Fruit fly (Drosophila melanogaster) whole organism, embryonic: ENCODE measurements around the gene Bug22.

Source experiments
- CG10147 ChIP-seq: fragments of 200-800 bp; sonication (Bioruptor generic); optimal IDR thresholded peaks from 2 replicates; lab custom pipeline; 2019; ENCODE audit warnings: missing biosample characterization, mild to moderate bottlenecking, missing genetic modification characterization, moderate library complexity
- CG12155 ChIP-seq: fragments of 200-800 bp; sonication (Bioruptor generic); optimal IDR thresholded peaks from 3 replicates; lab custom pipeline; 2016; ENCODE audit warnings: missing biosample characterization, missing genetic modification characterization
- CG17186 ChIP-seq: fragments of 200-800 bp; sonication (Bioruptor generic); optimal IDR thresholded peaks from 3 replicates; lab custom pipeline; 2017; ENCODE audit warnings: missing biosample characterization, missing genetic modification reagents, missing genetic modification characterization
- CG1832 ChIP-seq: fragments of 200-800 bp; sonication (Bioruptor generic); optimal IDR thresholded peaks from 2 replicates; lab custom pipeline; 2017; ENCODE audit warnings: missing biosample characterization, mild to moderate bottlenecking, missing genetic modification characterization, inconsistent platforms
- CG18476 ChIP-seq: fragments of 200-800 bp; sonication (Bioruptor generic); optimal IDR thresholded peaks from 2 replicates; lab custom pipeline; 2016; ENCODE audit warnings: missing biosample characterization, mild to moderate bottlenecking, missing genetic modification characterization
- CG2712 ChIP-seq: fragments of 200-800 bp; optimal IDR thresholded peaks from 3 replicates; lab custom pipeline; 2019; ENCODE audit warnings: missing biosample characterization, mild to moderate bottlenecking, missing genetic modification characterization, moderate library complexity
- CG31224 ChIP-seq: fragments of 200-800 bp; sonication (Bioruptor generic); IDR thresholded peaks from 2 replicates; pipeline ENCODE4 v1.3.6; 2022; ENCODE audit warnings: missing biosample characterization, missing genetic modification characterization
- CG3281 ChIP-seq: fragments of 200-800 bp; sonication (Bioruptor generic); optimal IDR thresholded peaks from 3 replicates; lab custom pipeline; 2017; ENCODE audit warnings: missing biosample characterization, mild to moderate bottlenecking, missing genetic modification characterization
- CG33213 ChIP-seq: fragments of 200-800 bp; sonication (Bioruptor generic); optimal IDR thresholded peaks from 3 replicates; lab custom pipeline; 2016; ENCODE audit warnings: missing biosample characterization, missing genetic modification characterization
- CG7271 ChIP-seq: fragments of 200-800 bp; sonication (Bioruptor generic); optimal IDR thresholded peaks from 2 replicates; lab custom pipeline; 2018; ENCODE audit warnings: missing biosample characterization, mild to moderate bottlenecking, missing genetic modification characterization, moderate library complexity
- CG7372 ChIP-seq: fragments of 200-800 bp; sonication (Bioruptor generic); IDR thresholded peaks from 2 replicates; pipeline ENCODE4 v1.3.6; 2022; ENCODE audit warnings: missing biosample characterization, missing genetic modification characterization
- CG8089 ChIP-seq: fragments of 200-800 bp; sonication (Bioruptor generic); optimal IDR thresholded peaks from 3 replicates; lab custom pipeline; 2016; ENCODE audit warnings: missing biosample characterization, missing genetic modification characterization
- CG8944 ChIP-seq: fragments of 200-800 bp; sonication (Bioruptor generic); optimal IDR thresholded peaks from 3 replicates; lab custom pipeline; 2016; ENCODE audit warnings: missing biosample characterization, missing genetic modification characterization
- D19A ChIP-seq: fragments of 200-800 bp; optimal IDR thresholded peaks from 3 replicates; lab custom pipeline; 2019; ENCODE audit warnings: missing biosample characterization, mild to moderate bottlenecking, missing genetic modification characterization, moderate library complexity
- Dek ChIP-seq: fragments of 200-800 bp; sonication (Bioruptor generic); optimal IDR thresholded peaks from 3 replicates; lab custom pipeline; 2019; ENCODE audit warnings: missing biosample characterization, mild to moderate bottlenecking, missing genetic modification characterization, moderate library complexity
- Dip3 ChIP-seq: fragments of 200-800 bp; sonication (Bioruptor generic); optimal IDR thresholded peaks from 3 replicates; lab custom pipeline; 2016; ENCODE audit warnings: missing biosample characterization, missing genetic modification characterization
- HmgZ ChIP-seq: fragments of 200-800 bp; sonication (Bioruptor generic); optimal IDR thresholded peaks from 2 replicates; lab custom pipeline; 2018; ENCODE audit warnings: missing biosample characterization, mild to moderate bottlenecking, missing genetic modification characterization
- Hr3 ChIP-seq: fragments of 200-800 bp; sonication (Bioruptor generic); optimal IDR thresholded peaks from 3 replicates; lab custom pipeline; 2016; ENCODE audit warnings: missing biosample characterization, missing genetic modification characterization
- Lhr ChIP-seq: fragments of 200-800 bp; sonication (Bioruptor generic); optimal IDR thresholded peaks from 3 replicates; lab custom pipeline; 2017; ENCODE audit warnings: mild to moderate bottlenecking, missing biosample characterization, missing genetic modification reagents, missing genetic modification characterization
- Mad ChIP-seq: fragments of 200-800 bp; sonication (Bioruptor generic); optimal IDR thresholded peaks from 2 replicates; lab custom pipeline; 2016; ENCODE audit warnings: missing biosample characterization, missing genetic modification characterization
- Meics ChIP-seq: fragments of 200-800 bp; sonication (Bioruptor generic); optimal IDR thresholded peaks from 2 replicates; lab custom pipeline; 2017; ENCODE audit warnings: missing biosample characterization, mild to moderate bottlenecking, missing genetic modification characterization
- NK7.1 ChIP-seq: fragments of 200-800 bp; sonication (Bioruptor generic); optimal IDR thresholded peaks from 3 replicates; lab custom pipeline; 2016; ENCODE audit warnings: missing biosample characterization, missing genetic modification characterization
- Nf-YB ChIP-seq: fragments of 200-800 bp; sonication (Bioruptor generic); optimal IDR thresholded peaks from 3 replicates; lab custom pipeline; 2019; ENCODE audit warnings: missing biosample characterization, mild to moderate bottlenecking, missing genetic modification characterization, moderate library complexity
- Rfx ChIP-seq: fragments of 200-800 bp; sonication (Bioruptor generic); IDR thresholded peaks from 2 replicates; pipeline ENCODE4 v1.3.6; 2022; ENCODE audit warnings: missing biosample characterization, missing genetic modification characterization
- Six4 ChIP-seq: fragments of 200-800 bp; sonication (Bioruptor generic); optimal IDR thresholded peaks from 2 replicates; lab custom pipeline; 2016; ENCODE audit warnings: missing biosample characterization, missing genetic modification characterization
- ap ChIP-seq: fragments of 200-800 bp; sonication (Bioruptor generic); IDR thresholded peaks from 2 replicates; pipeline ENCODE4 v1.3.6; 2022; ENCODE audit warnings: missing biosample characterization, missing genetic modification characterization
- az2 ChIP-seq: fragments of 200-800 bp; sonication (Bioruptor generic); optimal IDR thresholded peaks from 3 replicates; lab custom pipeline; 2016; ENCODE audit warnings: missing biosample characterization, missing genetic modification characterization
- bbx ChIP-seq: fragments of 200-800 bp; sonication (Bioruptor generic); IDR thresholded peaks from 2 replicates; pipeline ENCODE4 v1.3.6; 2022; ENCODE audit warnings: missing biosample characterization, missing genetic modification characterization; ENCODE audit not compliant: partially characterized antibody
- bcd ChIP-seq: fragments of 200-800 bp; sonication (Bioruptor generic); optimal IDR thresholded peaks from 2 replicates; lab custom pipeline; 2017; ENCODE audit warnings: missing biosample characterization, mild to moderate bottlenecking, missing genetic modification characterization
- bowl ChIP-seq: fragments of 200-800 bp; sonication (Bioruptor generic); IDR thresholded peaks from 2 replicates; pipeline ENCODE4 v1.3.6; 2022; ENCODE audit warnings: missing biosample characterization, missing genetic modification characterization
- cg ChIP-seq: fragments of 200-800 bp; sonication (Bioruptor generic); optimal IDR thresholded peaks from 3 replicates; lab custom pipeline; 2019; ENCODE audit warnings: missing biosample characterization, mild to moderate bottlenecking, missing genetic modification characterization, moderate library complexity
- ci ChIP-seq: fragments of 200-800 bp; sonication (Bioruptor generic); IDR thresholded peaks from 3 replicates; pipeline ENCODE4 v1.3.6; 2022; ENCODE audit warnings: missing biosample characterization, missing genetic modification characterization
- cwo ChIP-seq: fragments of 200-800 bp; sonication (Bioruptor generic); optimal IDR thresholded peaks from 3 replicates; lab custom pipeline; 2017; ENCODE audit warnings: missing biosample characterization, missing genetic modification characterization, mild to moderate bottlenecking, moderate library complexity, missing genetic modification reagents
- esg ChIP-seq: fragments of 200-800 bp; sonication (Bioruptor generic); conservative IDR thresholded peaks from 2 replicates; pipeline ENCODE4 v1.3.6; 2022; ENCODE audit warnings: missing biosample characterization, missing genetic modification characterization
- exex ChIP-seq: fragments of 200-800 bp; sonication (Bioruptor generic); optimal IDR thresholded peaks from 4 replicates; lab custom pipeline; 2018; ENCODE audit warnings: missing biosample characterization, mild to moderate bottlenecking, missing genetic modification characterization, moderate library complexity
- fd96Cb ChIP-seq: fragments of 200-800 bp; sonication (Bioruptor generic); optimal IDR thresholded peaks from 2 replicates; lab custom pipeline; 2018; ENCODE audit warnings: missing biosample characterization, mild to moderate bottlenecking, missing genetic modification characterization, moderate library complexity
- fu2 ChIP-seq: fragments of 200-800 bp; sonication (Bioruptor generic); optimal IDR thresholded peaks from 2 replicates; lab custom pipeline; 2016; ENCODE audit warnings: missing biosample characterization, missing genetic modification characterization
- grn ChIP-seq: fragments of 200-800 bp; sonication (Bioruptor generic); optimal IDR thresholded peaks from 3 replicates; lab custom pipeline; 2017; ENCODE audit warnings: missing biosample characterization, missing genetic modification characterization
- hth ChIP-seq: fragments of >200 bp; optimal IDR thresholded peaks from 2 replicates; lab custom pipeline; 2017; ENCODE audit warnings: inconsistent platforms
- insv ChIP-seq, 2 experiments: fragments of 200-800 bp; sonication (Bioruptor generic); optimal IDR thresholded peaks; 3 replicates each; lab custom pipeline; 2016 to 2018; ENCODE audit warnings: missing biosample characterization in 2 of 2, missing genetic modification characterization in 2 of 2
- inv ChIP-seq: fragments of 200-800 bp; sonication (Bioruptor generic); IDR thresholded peaks from 2 replicates; pipeline ENCODE4 v1.3.6; 2022; ENCODE audit warnings: missing biosample characterization, missing genetic modification characterization; ENCODE audit not compliant: partially characterized antibody
- mam ChIP-seq: fragments of 200-800 bp; sonication (Bioruptor generic); optimal IDR thresholded peaks from 3 replicates; lab custom pipeline; 2016; ENCODE audit warnings: missing biosample characterization, missing genetic modification characterization
- mirr ChIP-seq: fragments of 200-800 bp; sonication (Bioruptor generic); optimal IDR thresholded peaks from 3 replicates; lab custom pipeline; 2018; ENCODE audit warnings: missing biosample characterization, mild to moderate bottlenecking, missing genetic modification characterization
- nau ChIP-seq: fragments of 200-800 bp; sonication (Bioruptor generic); optimal IDR thresholded peaks from 3 replicates; lab custom pipeline; 2017; ENCODE audit warnings: missing biosample characterization, mild to moderate bottlenecking, missing genetic modification characterization, missing genetic modification reagents
- sima ChIP-seq: fragments of 200-800 bp; sonication (Bioruptor generic); optimal IDR thresholded peaks from 2 replicates; lab custom pipeline; 2016; ENCODE audit warnings: missing biosample characterization, missing genetic modification characterization
- sug ChIP-seq: fragments of 200-800 bp; optimal IDR thresholded peaks from 2 replicates; lab custom pipeline; 2019; ENCODE audit warnings: missing biosample characterization, mild to moderate bottlenecking, missing genetic modification characterization, moderate library complexity
- tin ChIP-seq: fragments of 200-800 bp; sonication (Bioruptor generic); optimal IDR thresholded peaks from 3 replicates; lab custom pipeline; 2016; ENCODE audit warnings: missing biosample characterization, missing genetic modification characterization
- tna ChIP-seq: fragments of 200-800 bp; sonication (Bioruptor generic); IDR thresholded peaks from 2 replicates; pipeline ENCODE4 v1.3.6; 2022; ENCODE audit warnings: missing biosample characterization, missing genetic modification characterization; ENCODE audit not compliant: partially characterized antibody
- vfl ChIP-seq: fragments of 200-800 bp; sonication (Bioruptor generic); optimal IDR thresholded peaks from 2 replicates; lab custom pipeline; 2016; ENCODE audit warnings: missing biosample characterization, missing genetic modification characterization

The Bug22 gene

DNA sequence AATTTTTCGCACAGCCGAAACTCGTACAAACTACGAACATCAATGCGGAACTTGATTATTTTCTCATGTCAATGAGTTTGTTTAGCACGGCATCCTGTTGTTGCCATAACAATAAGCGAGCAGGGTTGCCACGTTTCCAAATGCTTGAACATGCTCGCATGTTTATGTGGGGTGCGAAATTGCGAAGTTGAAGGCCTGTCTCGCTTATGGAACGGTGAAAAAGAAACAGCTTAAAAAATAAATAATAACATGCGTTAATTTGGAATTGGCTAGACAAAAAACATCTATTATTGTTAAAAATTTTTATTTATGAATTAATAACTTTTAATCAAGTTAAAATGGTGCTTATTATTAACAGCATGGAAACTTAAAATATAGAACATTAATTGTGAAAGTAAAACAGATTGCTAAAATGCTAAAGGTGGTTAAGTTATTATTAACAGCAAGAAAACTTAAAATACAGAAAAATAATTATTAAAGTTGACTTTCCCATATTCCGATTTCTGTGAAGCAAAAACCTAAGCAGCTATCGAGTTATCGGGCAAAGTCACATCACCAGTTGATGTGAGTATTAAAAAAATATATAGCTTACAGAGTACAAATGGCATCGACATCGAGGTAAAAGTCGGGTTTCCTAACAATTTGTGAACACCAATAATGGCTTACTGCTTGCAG, at the start of gene Bug22, which contains the start of gene TfIIB (continued):
- TF ChIP-seq CG7271 (tag; lab: Kevin White, UChicago) (peak; percentile 6), Mad (GFP tag; lab: Kevin White, UChicago) (peak; percentile 71), bcd (GFP tag; lab: Kevin White, UChicago) (no peak), mam (peak; percentile 77), ci (GFP tag; lab: Robert Waterston, UW) (peak; percentile 88), NK7.1 (GFP tag; lab: Kevin White, UChicago) (no peak), HmgZ (peak; percentile 54), bowl (GFP tag; lab: Robert Waterston, UW) (no peak), Hr3 (GFP tag; lab: Kevin White, UChicago) (peak; percentile 73), CG8089 (GFP tag; lab: Kevin White, UChicago) (peak; percentile 27), CG8944 (peak; percentile 63), CG31224 (GFP tag; lab: Robert Waterston, UW) (peak; percentile 38; the same call in 1 of the 2 replicates), Meics (peak; percentile 74), fu2 (GFP tag; lab: Kevin White, UChicago) (peak; percentile 34), tna (GFP tag; lab: Robert Waterston, UW) (no peak), mirr (GFP tag; lab: Kevin White, UChicago) (peak; percentile 45), cwo (GFP tag; lab: Kevin White, UChicago) (no peak), exex (tag; lab: Kevin White, UChicago) (peak; percentile 13), grn (GFP tag; lab: Kevin White, UChicago) (no peak), Dek (tag; lab: Kevin White, UChicago) (peak; percentile 76), CG1832 (GFP tag; lab: Kevin White, UChicago) (no peak), CG7372 (GFP tag; lab: Robert Waterston, UW) (peak; percentile 17; the same call in 1 of the 2 replicates), CG3281 (GFP tag; lab: Kevin White, UChicago) (peak; percentile 65), vfl (GFP tag; lab: Kevin White, UChicago) (peak; percentile 68), CG33213 (peak; percentile 35), ap (GFP tag; lab: Robert Waterston, UW) (no peak), CG12155 (GFP tag; lab: Kevin White, UChicago) (peak; percentile 72), CG18476 (peak; percentile 57), sima (no peak), insv (GFP tag; optimal IDR thresholded peaks at IDR 0.05; lab: Kevin White, UChicago) (peak in 1 of 2 experiments; percentile 37), az2 (GFP tag; lab: Kevin White, UChicago) (peak; percentile 76), esg (peak; percentile 41; the same call in 1 of the 2 replicates), Nf-YB (GFP tag; lab: Kevin White, UChicago) (peak; percentile 51), Rfx (GFP tag; lab: Robert Waterston, UW) (peak; percentile 91), inv (GFP tag; lab: Robert Waterston, UW) (no peak), fd96Cb (tag; lab: Kevin White, UChicago) (peak; percentile 29), sug (tag; lab: Kevin White, UChicago) (peak; percentile 75), nau (peak; percentile 3), hth (no peak), CG17186 (GFP tag; lab: Kevin White, UChicago) (no peak), cg (GFP tag; lab: Kevin White, UChicago) (no peak), CG10147 (GFP tag; lab: Kevin White, UChicago) (peak; percentile 58), Lhr (GFP tag; lab: Kevin White, UChicago) (peak; percentile 26), Six4 (GFP tag; lab: Kevin White, UChicago) (peak; percentile 55), D19A (tag; lab: Kevin White, UChicago) (no peak), Dip3 (GFP tag; lab: Kevin White, UChicago) (peak; percentile 70), bbx (GFP tag; lab: Robert Waterston, UW) (0 out of 2 replicates have a peak, but pooled peaks have one; percentile 15), tin (GFP tag; lab: Kevin White, UChicago) (peak; percentile 67), CG2712 (tag; lab: Kevin White, UChicago) (peak; percentile 77)
